Fruit fly (Drosophila melanogaster): ENCODE measurements around the gene CG4259.

- TF ChIP-seq p53 (GFP tag; optimal IDR thresholded peaks at IDR 0.05) (peak; percentile 46), fd3F (GFP tag; optimal IDR thresholded peaks at IDR 0.05) (peak; percentile 96), Xbp1 (GFP tag; optimal IDR thresholded peaks at IDR 0.05) (peak; percentile 96), TFAM (GFP tag; optimal IDR thresholded peaks at IDR 0.05) (peak; percentile 67), CG9817 (tag; optimal IDR thresholded peaks at IDR 0.05) (peak; percentile 95), Lim3 (GFP tag; IDR thresholded peaks at IDR 0.05) (peak; percentile 82), run (tag; optimal IDR thresholded peaks at IDR 0.05) (peak; percentile 94), Nf-YB (GFP tag; optimal IDR thresholded peaks at IDR 0.05) (peak; percentile 88), ewg (GFP tag; optimal IDR thresholded peaks at IDR 0.05) (peak; percentile 92), tin (GFP tag; optimal IDR thresholded peaks at IDR 0.05) (peak; percentile 94)
Measured at dm6 chr2L:2130157-2130987, 1.3 kb upstream of the CG4259 start, which contains the start of gene Glyp.
